Worm (Caenorhabditis elegans) whole organism, early embryonic: ENCODE measurements around the gene Y43F8B.15.

Experiments used
- B0310.2 ChIP-seq: sonication (generic microtip); optimal IDR thresholded peaks from 2 replicates; lab custom pipeline; 2016; ENCODE audit warnings: mild to moderate bottlenecking, missing genetic modification characterization, missing compliant biosample characterization
- F13C5.2 ChIP-seq: sonication (generic microtip); optimal IDR thresholded peaks from 2 replicates; lab custom pipeline; 2017; ENCODE audit warnings: mild to moderate bottlenecking, missing genetic modification characterization, inconsistent platforms, missing compliant biosample characterization
- aly-1 ChIP-seq: sonication (generic microtip); optimal IDR thresholded peaks from 2 replicates; lab custom pipeline; 2016; ENCODE audit warnings: missing genetic modification characterization, missing compliant biosample characterization
- ama-1 ChIP-seq: fragments of 150-350 bp; optimal IDR thresholded peaks from 2 replicates; lab custom pipeline; 2014
- ceh-36 ChIP-seq: sonication (generic microtip); optimal IDR thresholded peaks from 2 replicates; lab custom pipeline; 2016; ENCODE audit warnings: missing genetic modification characterization, inconsistent platforms, missing compliant biosample characterization
- ets-7 ChIP-seq: sonication (generic microtip); optimal IDR thresholded peaks from 2 replicates; lab custom pipeline; 2016; ENCODE audit warnings: missing genotype, missing genetic modification characterization, missing compliant biosample characterization
- flt-1 ChIP-seq: fragments of 200-800 bp; sonication (Bioruptor generic); IDR thresholded peaks from 2 replicates; pipeline ENCODE4 v1.3.6; 2022; ENCODE audit warnings: missing genetic modification characterization, missing compliant biosample characterization
- hnd-1 ChIP-seq: sonication (generic microtip); optimal IDR thresholded peaks from 2 replicates; lab custom pipeline; 2016; ENCODE audit warnings: missing genetic modification characterization, missing compliant biosample characterization
- pes-1 ChIP-seq: fragments of 200-800 bp; sonication (Bioruptor generic); IDR thresholded peaks from 2 replicates; pipeline ENCODE4 v1.3.6; 2022; ENCODE audit warnings: missing genetic modification reagents, missing genetic modification characterization, missing compliant biosample characterization
- sea-1 ChIP-seq: fragments of 200-800 bp; sonication (Bioruptor generic); conservative IDR thresholded peaks from 2 replicates; pipeline ENCODE4 v1.3.6; 2022; ENCODE audit warnings: missing genetic modification characterization, missing compliant biosample characterization
- tbx-11 ChIP-seq: fragments of 200-800 bp; sonication (Bioruptor generic); IDR thresholded peaks from 2 replicates; pipeline ENCODE4 v1.3.6; 2022; ENCODE audit warnings: missing genetic modification characterization, missing compliant biosample characterization
- tbx-37 ChIP-seq: fragments of 200-800 bp; sonication (Bioruptor generic); conservative IDR thresholded peaks from 2 replicates; pipeline ENCODE4 v1.3.6; 2022; ENCODE audit warnings: missing genetic modification reagents, missing genetic modification characterization, missing compliant biosample characterization
- tra-4 ChIP-seq: sonication (generic microtip); optimal IDR thresholded peaks from 2 replicates; lab custom pipeline; 2017; ENCODE audit warnings: missing genetic modification characterization, missing compliant biosample characterization

ce11 chrV:19485261-19485660 lies 23.3 kb upstream of the Y43F8B.15 start, which contains the start of gene Y43F8B.28:
- TF ChIP-seq tra-4 (no peak), F13C5.2 (tag; lab: Kevin White, UChicago) (no peak), tbx-11 (no peak), pes-1 (GFP tag; lab: Robert Waterston, UW) (no peak), B0310.2 (tag; lab: Kevin White, UChicago) (no peak), sea-1 (GFP tag; lab: Robert Waterston, UW) (no peak), flt-1 (GFP tag; lab: Robert Waterston, UW) (no peak), ama-1 (lab: Kevin White, UChicago) (no peak), ceh-36 (tag; lab: Kevin White, UChicago) (no peak), aly-1 (tag; lab: Kevin White, UChicago) (no peak), ets-7 (tag; lab: Kevin White, UChicago) (no peak), tbx-37 (GFP tag; lab: Robert Waterston, UW) (no peak), hnd-1 (tag; lab: Kevin White, UChicago) (no peak)
